Fruit fly (Drosophila melanogaster): ENCODE data around the gene Rlip.
A peak's percentile ranks its signal among the peaks of the same experiment; 100 is the strongest.

DNA sequence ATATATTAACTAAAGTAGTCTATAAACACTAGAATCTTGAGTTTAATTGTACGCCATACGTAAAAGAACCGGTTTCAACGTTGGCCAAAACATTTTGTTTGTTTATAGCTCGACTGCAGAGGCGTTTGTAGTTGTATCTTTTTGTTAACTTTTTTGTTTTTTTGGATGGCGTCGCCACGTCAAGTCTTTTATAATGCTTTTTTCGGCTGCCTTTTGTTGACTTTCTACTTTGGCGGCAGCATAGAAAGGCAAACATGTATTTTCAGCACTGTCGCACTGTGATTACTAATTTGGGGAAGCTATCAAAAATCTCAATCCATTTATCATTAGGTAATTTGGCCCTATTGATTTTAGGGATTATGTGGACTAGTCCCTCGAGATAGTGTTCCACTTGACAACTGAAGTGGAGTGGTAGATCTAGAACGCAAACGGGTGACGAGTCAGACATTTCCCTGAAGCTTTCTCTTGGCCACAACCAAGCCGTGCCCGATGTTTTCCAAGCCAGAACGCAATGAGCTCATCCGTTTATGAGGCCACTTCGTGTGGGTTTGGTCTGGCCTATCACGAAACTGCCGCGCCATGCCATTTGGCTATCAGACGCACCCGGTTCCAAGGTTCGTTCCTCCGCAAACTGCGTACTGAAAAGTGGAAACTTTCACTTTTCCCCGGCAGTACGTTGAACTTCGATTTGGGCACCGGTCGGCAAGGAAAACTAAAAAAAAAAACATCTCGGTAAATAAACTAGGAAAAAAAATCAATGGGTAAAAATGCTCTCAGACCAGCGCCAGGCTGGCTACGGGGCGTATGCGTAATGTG lies 49.2 kb downstream of the Rlip start:
- TF ChIP-seq gem (tag; optimal IDR thresholded peaks at IDR 0.05) (no peak), wor (GFP tag; IDR thresholded peaks at IDR 0.05) (no peak), D19A (tag; optimal IDR thresholded peaks at IDR 0.05) (no peak), Blimp-1 (GFP tag; optimal IDR thresholded peaks at IDR 0.05) (peak; percentile 93), Chrac-16 (GFP tag; optimal IDR thresholded peaks at IDR 0.05) (no peak), CG11456 (GFP tag; IDR thresholded peaks at IDR 0.05) (no peak), D19B (GFP tag; optimal IDR thresholded peaks at IDR 0.05) (no peak), CG30020 (tag; optimal IDR thresholded peaks at IDR 0.05) (no peak), dysf (GFP tag; IDR thresholded peaks at IDR 0.05) (no peak)
